Worm (Caenorhabditis elegans): ENCODE measurements around the gene F35C11.2.

Gene F35C11.2

ce11 chrII:8249710-8250109 is 1.1 kb upstream of the F35C11.2 start:
- no peak for TF ChIP-seq nhr-12 (tag; optimal IDR thresholded peaks at IDR 0.05)
- no peak for TF ChIP-seq nhr-237 (tag; optimal IDR thresholded peaks at IDR 0.05)
- TF ChIP-seq ceh-43 (GFP tag; optimal IDR thresholded peaks at IDR 0.05) = no peak
- no peak for TF ChIP-seq lin-32 (GFP tag; optimal IDR thresholded peaks at IDR 0.05)
- TF ChIP-seq nhr-28 (tag; optimal IDR thresholded peaks at IDR 0.05) = no peak
- TF ChIP-seq pha-4 (tag; optimal IDR thresholded peaks at IDR 0.05) = no peak

ce11 chrII:8246476-8246875 is 2.2 kb downstream of the F35C11.2 start, which contains the start of gene F35C11.3:
TSS of gene F35C11.3 (plus strand) at chrII:8246776.
- TF ChIP-seq unc-39 (tag; optimal IDR thresholded peaks at IDR 0.05) = no peak
- no peak for TF ChIP-seq ceh-43 (GFP tag; optimal IDR thresholded peaks at IDR 0.05)
- no peak for TF ChIP-seq elt-3 (tag; optimal IDR thresholded peaks at IDR 0.05)
- no peak for TF ChIP-seq pha-4 (tag; optimal IDR thresholded peaks at IDR 0.05)

ce11 chrII:8238155-8238554 is 10.5 kb downstream of the F35C11.2 start, which contains the start of gene nlp-5:
TSS of gene nlp-5 (plus strand) at chrII:8238455.
- TF ChIP-seq lin-32 (GFP tag; optimal IDR thresholded peaks at IDR 0.05) = no peak

- TF ChIP-seq flh-1 (GFP tag; optimal IDR thresholded peaks at IDR 0.05) (no peak), mls-2 (tag; optimal IDR thresholded peaks at IDR 0.05) (no peak), nhr-12 (tag; optimal IDR thresholded peaks at IDR 0.05) (no peak), elt-3 (tag; optimal IDR thresholded peaks at IDR 0.05) (no peak), mab-5 (tag; optimal IDR thresholded peaks at IDR 0.05) (no peak), lin-13 (tag; optimal IDR thresholded peaks at IDR 0.05) (no peak), ham-2 (GFP tag; optimal IDR thresholded peaks at IDR 0.05) (no peak), hlh-1 (tag; optimal IDR thresholded peaks at IDR 0.05) (no peak), M03D4.4 (tag; optimal IDR thresholded peaks at IDR 0.05) (no peak), unc-62 (GFP tag; optimal IDR thresholded peaks at IDR 0.05) (no peak), cnd-1 (tag; optimal IDR thresholded peaks at IDR 0.05) (no peak), lin-32 (GFP tag; optimal IDR thresholded peaks at IDR 0.05) (no peak), unc-39 (tag; optimal IDR thresholded peaks at IDR 0.05) (no peak), nhr-237 (tag; optimal IDR thresholded peaks at IDR 0.05) (no peak), drap-1 (GFP tag; optimal IDR thresholded peaks at IDR 0.05) (no peak), bed-3 (GFP tag; optimal IDR thresholded peaks at IDR 0.05) (no peak), sem-2 (GFP tag; optimal IDR thresholded peaks at IDR 0.05) (no peak)
These were observed 16.1 kb downstream of the F35C11.2 start, which contains the start of gene M110.7 for ce11 chrII:8232489-8232888. TSS of gene M110.7 (plus strand) at chrII:8232789.

- TF ChIP-seq M03D4.4 (tag; optimal IDR thresholded peaks at IDR 0.05) (no peak), nhr-237 (tag; optimal IDR thresholded peaks at IDR 0.05) (no peak), tbx-8 (GFP tag; optimal IDR thresholded peaks at IDR 0.05) (no peak), lsy-2 (tag; optimal IDR thresholded peaks at IDR 0.05) (no peak), unc-39 (tag; optimal IDR thresholded peaks at IDR 0.05) (no peak), nhr-2 (tag; optimal IDR thresholded peaks at IDR 0.05) (no peak), lin-32 (GFP tag; optimal IDR thresholded peaks at IDR 0.05) (no peak), ham-2 (GFP tag; optimal IDR thresholded peaks at IDR 0.05) (no peak), nhr-12 (tag; optimal IDR thresholded peaks at IDR 0.05) (no peak), pha-4 (tag; optimal IDR thresholded peaks at IDR 0.05) (no peak), elt-3 (tag; optimal IDR thresholded peaks at IDR 0.05) (no peak), nhr-28 (tag; optimal IDR thresholded peaks at IDR 0.05) (no peak)
These were observed 17.7 kb downstream of the F35C11.2 start, which contains the start of gene M110.9 for ce11 chrII:8230976-8231375. TSS of gene M110.9 (plus strand) at chrII:8231276.

- TF ChIP-seq elt-1 (tag; optimal IDR thresholded peaks at IDR 0.05; ENCODE audit: borderline replicate concordance, insufficient read depth) (no peak), lin-32 (GFP tag; optimal IDR thresholded peaks at IDR 0.05) (no peak), ceh-83 (GFP tag; optimal IDR thresholded peaks at IDR 0.05) (no peak), cnd-1 (tag; optimal IDR thresholded peaks at IDR 0.05) (no peak), nhr-237 (tag; optimal IDR thresholded peaks at IDR 0.05) (no peak), M03D4.4 (tag; optimal IDR thresholded peaks at IDR 0.05) (no peak), snpc-4 (tag; optimal IDR thresholded peaks at IDR 0.05) (no peak)
These were observed 22.2 kb downstream of the F35C11.2 start for ce11 chrII:8226475-8226874.

- TF ChIP-seq flh-1 (GFP tag; optimal IDR thresholded peaks at IDR 0.05) (no peak), pha-4 (tag; optimal IDR thresholded peaks at IDR 0.05) (no peak), mls-2 (tag; optimal IDR thresholded peaks at IDR 0.05) (no peak), lin-32 (GFP tag; optimal IDR thresholded peaks at IDR 0.05) (no peak), ham-2 (GFP tag; optimal IDR thresholded peaks at IDR 0.05) (no peak), lsy-2 (tag; optimal IDR thresholded peaks at IDR 0.05) (no peak), nhr-237 (tag; optimal IDR thresholded peaks at IDR 0.05) (no peak), lin-13 (tag; optimal IDR thresholded peaks at IDR 0.05) (no peak), nhr-76 (tag; optimal IDR thresholded peaks at IDR 0.05) (no peak), drap-1 (GFP tag; optimal IDR thresholded peaks at IDR 0.05) (no peak), cnd-1 (tag; optimal IDR thresholded peaks at IDR 0.05) (no peak), sem-2 (GFP tag; optimal IDR thresholded peaks at IDR 0.05) (no peak), ceh-43 (GFP tag; optimal IDR thresholded peaks at IDR 0.05) (no peak), blmp-1 (tag; optimal IDR thresholded peaks at IDR 0.05) (no peak), unc-120 (tag; optimal IDR thresholded peaks at IDR 0.05; ENCODE audit: poor library complexity, severe bottlenecking) (no peak), nhr-28 (tag; optimal IDR thresholded peaks at IDR 0.05) (no peak), ces-1 (GFP tag; optimal IDR thresholded peaks at IDR 0.05) (no peak), hlh-1 (tag; optimal IDR thresholded peaks at IDR 0.05) (no peak), elt-3 (tag; optimal IDR thresholded peaks at IDR 0.05) (no peak)
These were observed 22.7 kb downstream of the F35C11.2 start for ce11 chrII:8225914-8226313.

Measured in whole organism, mixed stage, embryonic.